Worm (Caenorhabditis elegans) whole organism, early embryonic: Measurements from ENCODE around the gene oig-2.
A peak's percentile ranks its signal among the peaks of the same experiment; 100 is the strongest.
"Not testable (repeated sequence)": the region's sequence is repeated elsewhere in the genome, so short reads cannot be mapped to it uniquely, and the experiment has no call there.

Experiments
- B0310.2 ChIP-seq: sonication (generic microtip); optimal IDR thresholded peaks from 2 replicates; lab custom pipeline; 2016; ENCODE audit warnings: mild to moderate bottlenecking, missing genetic modification characterization, missing compliant biosample characterization
- F13C5.2 ChIP-seq: sonication (generic microtip); optimal IDR thresholded peaks from 2 replicates; lab custom pipeline; 2017; ENCODE audit warnings: mild to moderate bottlenecking, missing genetic modification characterization, inconsistent platforms, missing compliant biosample characterization
- aly-1 ChIP-seq: sonication (generic microtip); optimal IDR thresholded peaks from 2 replicates; lab custom pipeline; 2016; ENCODE audit warnings: missing genetic modification characterization, missing compliant biosample characterization
- ama-1 ChIP-seq: fragments of 150-350 bp; optimal IDR thresholded peaks from 2 replicates; lab custom pipeline; 2014
- ceh-13 ChIP-seq: fragments of 200-800 bp; sonication (Bioruptor generic); optimal IDR thresholded peaks from 2 replicates; lab custom pipeline; 2018; ENCODE audit warnings: mild to moderate bottlenecking, missing genetic modification characterization, missing compliant biosample characterization
- ceh-36 ChIP-seq: sonication (generic microtip); optimal IDR thresholded peaks from 2 replicates; lab custom pipeline; 2016; ENCODE audit warnings: missing genetic modification characterization, inconsistent platforms, missing compliant biosample characterization
- ets-7 ChIP-seq: sonication (generic microtip); optimal IDR thresholded peaks from 2 replicates; lab custom pipeline; 2016; ENCODE audit warnings: missing genotype, missing genetic modification characterization, missing compliant biosample characterization
- flt-1 ChIP-seq: fragments of 200-800 bp; sonication (Bioruptor generic); IDR thresholded peaks from 2 replicates; pipeline ENCODE4 v1.3.6; 2022; ENCODE audit warnings: missing genetic modification characterization, missing compliant biosample characterization
- hmbx-1 ChIP-seq: sonication (generic microtip); optimal IDR thresholded peaks from 2 replicates; lab custom pipeline; 2016; ENCODE audit warnings: mild to moderate bottlenecking, missing genetic modification characterization, missing compliant biosample characterization
- hmg-4 ChIP-seq: fragments of 200-800 bp; sonication (Bioruptor generic); optimal IDR thresholded peaks from 2 replicates; lab custom pipeline; 2018; ENCODE audit warnings: mild to moderate bottlenecking, missing genetic modification characterization, missing compliant biosample characterization
- hnd-1 ChIP-seq: sonication (generic microtip); optimal IDR thresholded peaks from 2 replicates; lab custom pipeline; 2016; ENCODE audit warnings: missing genetic modification characterization, missing compliant biosample characterization
- pes-1 ChIP-seq: fragments of 200-800 bp; sonication (Bioruptor generic); IDR thresholded peaks from 2 replicates; pipeline ENCODE4 v1.3.6; 2022; ENCODE audit warnings: missing genetic modification reagents, missing genetic modification characterization, missing compliant biosample characterization
- scrt-1 ChIP-seq: fragments of 200-800 bp; sonication (Bioruptor generic); IDR thresholded peaks from 2 replicates; pipeline ENCODE4 v1.3.6; 2022; ENCODE audit warnings: missing genetic modification characterization, missing compliant biosample characterization
- sea-1 ChIP-seq: fragments of 200-800 bp; sonication (Bioruptor generic); conservative IDR thresholded peaks from 2 replicates; pipeline ENCODE4 v1.3.6; 2022; ENCODE audit warnings: missing genetic modification characterization, missing compliant biosample characterization
- tbx-11 ChIP-seq: fragments of 200-800 bp; sonication (Bioruptor generic); IDR thresholded peaks from 2 replicates; pipeline ENCODE4 v1.3.6; 2022; ENCODE audit warnings: missing genetic modification characterization, missing compliant biosample characterization
- tbx-37 ChIP-seq: fragments of 200-800 bp; sonication (Bioruptor generic); conservative IDR thresholded peaks from 2 replicates; pipeline ENCODE4 v1.3.6; 2022; ENCODE audit warnings: missing genetic modification reagents, missing genetic modification characterization, missing compliant biosample characterization
- tra-4 ChIP-seq: sonication (generic microtip); optimal IDR thresholded peaks from 2 replicates; lab custom pipeline; 2017; ENCODE audit warnings: missing genetic modification characterization, missing compliant biosample characterization

The oig-2 gene

DNA sequence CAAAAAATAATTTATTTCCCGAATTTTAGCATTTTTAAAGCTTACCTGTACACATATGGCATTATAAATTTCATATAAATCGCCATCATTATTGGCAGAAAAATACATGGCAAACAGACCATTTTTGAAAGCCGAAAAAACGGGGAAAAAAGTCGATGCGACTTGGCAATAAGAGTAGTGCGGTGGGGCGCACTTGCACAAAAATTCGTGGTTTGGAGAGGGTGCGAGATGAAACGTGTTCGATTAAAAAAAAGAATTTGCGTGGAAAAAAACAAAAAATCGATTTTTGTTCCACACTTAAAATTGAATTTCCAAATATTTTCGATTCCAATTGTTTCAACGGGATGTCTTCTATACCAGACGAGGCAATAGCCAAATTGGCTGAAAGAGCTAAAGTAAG lies 28.8 kb upstream of the oig-2 start, which contains the start of gene F18A11.3:
Gene F18A11.3 (minus strand): TSS at position 125 of the 400 bp plus-strand sequence.
- TF ChIP-seq tbx-37 (GFP tag; lab: Robert Waterston, UW) (no peak), B0310.2 (tag; lab: Kevin White, UChicago) (no peak), hmg-4 (no peak), hmbx-1 (tag; lab: Kevin White, UChicago) (no peak)

ce11 chrII:13031649-13032191 lies 23.8 kb upstream of the oig-2 start, which contains the start of gene F18A11.2:
F18A11.2 (plus strand) TSS chrII:13031699.
- TF ChIP-seq aly-1 (tag; lab: Kevin White, UChicago); flt-1; tbx-37 (GFP tag; lab: Robert Waterston, UW): not testable (repeated sequence)

DNA sequence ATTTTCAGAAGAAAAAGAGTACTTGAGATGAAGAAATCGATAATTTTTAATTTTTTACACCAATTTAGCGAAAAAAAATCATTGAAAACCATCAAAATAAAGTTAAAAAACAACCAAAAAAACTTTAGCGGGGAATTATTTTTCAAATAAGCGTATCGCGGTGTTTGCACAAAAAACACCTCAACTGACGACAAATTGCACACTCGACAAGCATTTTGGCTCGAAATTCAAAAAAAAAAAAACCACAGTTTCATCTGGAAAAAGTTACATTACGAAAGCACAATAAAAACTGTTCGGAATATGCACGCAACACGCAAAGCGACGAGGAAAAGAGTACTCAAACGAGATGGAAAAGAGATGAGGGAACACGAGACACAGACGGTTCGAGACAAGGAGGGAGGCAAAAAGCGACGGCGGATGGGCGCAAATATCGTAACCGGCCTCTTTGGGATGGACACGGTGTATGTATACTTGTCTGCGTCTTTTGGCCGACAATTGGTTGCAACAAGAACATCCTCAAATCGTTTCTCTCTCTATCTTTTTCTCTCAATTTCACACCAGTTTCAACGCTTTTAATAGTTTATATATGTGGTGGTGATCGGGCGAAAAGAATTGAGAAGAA lies 22.7 kb upstream of the oig-2 start:
- TF ChIP-seq flt-1 (no peak), tra-4 (tag; lab: Kevin White, UChicago) (no peak), hmg-4 (no peak), tbx-11 (GFP tag; lab: Robert Waterston, UW) (no peak), ceh-13 (no peak), ceh-36 (tag; lab: Kevin White, UChicago) (no peak), sea-1 (no peak), aly-1 (tag; lab: Kevin White, UChicago) (no peak), F13C5.2 (tag; lab: Kevin White, UChicago) (no peak), hnd-1 (tag; lab: Kevin White, UChicago) (no peak), ets-7 (no peak), B0310.2 (tag; lab: Kevin White, UChicago) (no peak), pes-1 (GFP tag; lab: Robert Waterston, UW) (no peak), ama-1 (no peak), tbx-37 (GFP tag; lab: Robert Waterston, UW) (no peak)

DNA sequence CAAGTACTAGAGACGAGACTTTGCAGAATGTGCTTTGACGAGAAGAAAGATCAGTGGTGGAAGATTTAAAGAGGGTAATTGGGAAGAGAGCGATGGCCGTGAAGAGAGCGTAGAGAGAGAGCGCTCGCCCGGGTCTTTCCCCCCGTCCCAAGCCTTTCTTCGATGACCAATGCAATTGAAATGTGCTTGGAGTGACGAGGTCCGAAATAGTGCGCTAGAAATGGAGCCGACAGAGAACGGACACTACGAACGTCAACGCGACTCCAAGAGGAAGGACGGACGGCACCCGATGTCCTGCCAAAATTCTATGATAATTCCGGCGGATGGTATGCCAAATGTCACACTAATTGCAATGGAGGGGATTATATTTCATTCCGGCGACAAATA lies 22.1 kb upstream of the oig-2 start:
- TF ChIP-seq tbx-11 (GFP tag; lab: Robert Waterston, UW) (no peak), ceh-13 (no peak), ets-7 (no peak), B0310.2 (tag; lab: Kevin White, UChicago) (no peak), hnd-1 (tag; lab: Kevin White, UChicago) (no peak), scrt-1 (GFP tag; lab: Robert Waterston, UW) (no peak)

ce11 chrII:13029290-13030050 lies 21.5 kb upstream of the oig-2 start:
- TF ChIP-seq flt-1 (no peak), tbx-11 (GFP tag; lab: Robert Waterston, UW) (no peak), B0310.2 (tag; lab: Kevin White, UChicago) (no peak), hmg-4 (no peak), pes-1 (GFP tag; lab: Robert Waterston, UW) (no peak)

ce11 chrII:13025794-13026412 lies 17.9 kb upstream of the oig-2 start, which contains the start of gene max-2:
max-2 (minus strand) TSS chrII:13025844.
- TF ChIP-seq hmg-4 = peak; percentile 5
- TF ChIP-seq hmbx-1 (tag; lab: Kevin White, UChicago) = no peak
- TF ChIP-seq B0310.2 (tag; lab: Kevin White, UChicago) = no peak
- TF ChIP-seq tra-4 (tag; lab: Kevin White, UChicago) = no peak

DNA sequence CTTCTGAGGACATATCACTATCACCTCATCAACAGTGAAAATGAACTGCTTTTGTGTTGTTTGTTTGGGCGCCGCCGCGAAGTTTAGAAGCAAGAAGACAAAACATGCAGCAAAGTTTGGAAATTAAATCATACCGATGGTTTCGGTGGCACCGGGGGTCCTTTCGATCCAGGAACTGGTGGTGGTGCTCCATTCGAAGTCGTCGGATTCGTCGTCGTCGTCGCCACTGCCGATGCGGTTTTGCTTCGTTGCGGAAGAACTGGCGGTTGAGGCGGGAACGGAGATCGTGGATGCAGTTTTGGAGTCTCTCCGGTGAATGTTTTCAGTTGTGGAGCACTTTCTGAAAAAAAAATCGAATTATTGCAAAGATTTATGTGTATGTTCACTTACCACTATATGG lies 15.6 kb upstream of the oig-2 start:
- TF ChIP-seq F13C5.2 (tag; lab: Kevin White, UChicago) (no peak), B0310.2 (tag; lab: Kevin White, UChicago) (no peak), aly-1 (tag; lab: Kevin White, UChicago) (no peak), tbx-37 (GFP tag; lab: Robert Waterston, UW) (no peak), hnd-1 (tag; lab: Kevin White, UChicago) (no peak), pes-1 (GFP tag; lab: Robert Waterston, UW) (no peak), ama-1 (no peak), hmbx-1 (tag; lab: Kevin White, UChicago) (no peak), ceh-36 (tag; lab: Kevin White, UChicago) (no peak), tbx-11 (GFP tag; lab: Robert Waterston, UW) (no peak), ets-7 (no peak), ceh-13 (no peak), flt-1 (no peak), sea-1 (no peak), hmg-4 (no peak), scrt-1 (GFP tag; lab: Robert Waterston, UW) (no peak), tra-4 (tag; lab: Kevin White, UChicago) (no peak)

ce11 chrII:13022555-13022954 lies 14.6 kb upstream of the oig-2 start:
- TF ChIP-seq ama-1 (peak; percentile 21), scrt-1 (GFP tag; lab: Robert Waterston, UW) (no peak)
